Worm (Caenorhabditis elegans) whole organism, L1 larva: Measurements from ENCODE around the gene F34H10.3.

ENCODE experiments used
- C04F5.9 ChIP-seq: sonication (generic microtip); optimal IDR thresholded peaks from 2 replicates; lab custom pipeline; 2016; ENCODE audit warnings: missing genetic modification characterization, missing compliant biosample characterization
- blmp-1 ChIP-seq: fragments of 150-350 bp; optimal IDR thresholded peaks from 2 replicates; lab custom pipeline; 2014; ENCODE audit warnings: missing biosample characterization, missing genetic modification characterization
- ceh-82 ChIP-seq, 3 experiments: fragments of 150-350 bp in 1 of 3; sonication (generic microtip) in 2 of 3; optimal IDR thresholded peaks; 2 replicates each; lab custom pipeline; 2014 to 2017; ENCODE audit warnings: missing biosample characterization in 3 of 3, missing genetic modification characterization in 3 of 3
- elt-2 ChIP-seq: sonication (generic microtip); optimal IDR thresholded peaks from 2 replicates; lab custom pipeline; 2016; ENCODE audit warnings: missing genetic modification characterization, mild to moderate bottlenecking, inconsistent platforms, missing compliant biosample characterization, missing genetic modification reagents
- fkh-10 ChIP-seq: sonication (generic microtip); optimal IDR thresholded peaks from 2 replicates; lab custom pipeline; 2017; ENCODE audit warnings: missing biosample characterization, missing genetic modification reagents, missing genetic modification characterization
- lin-35 ChIP-seq, 2 experiments: fragments of 150-350 bp; optimal IDR thresholded peaks; 2 replicates each; lab custom pipeline; 2014; ENCODE audit warnings: missing biosample characterization in 2 of 2, missing genetic modification characterization in 2 of 2, missing genetic modification reagents in 2 of 2
- nhr-11 ChIP-seq: fragments of 150-350 bp; optimal IDR thresholded peaks from 2 replicates; lab custom pipeline; 2014; ENCODE audit warnings: missing biosample characterization, missing genetic modification characterization
- nhr-237 ChIP-seq: fragments of 150-350 bp; optimal IDR thresholded peaks from 2 replicates; lab custom pipeline; 2014; ENCODE audit warnings: missing biosample characterization, missing genetic modification characterization
- nhr-90 ChIP-seq: sonication (generic microtip); optimal IDR thresholded peaks from 2 replicates; lab custom pipeline; 2016; ENCODE audit warnings: mild to moderate bottlenecking, missing genetic modification characterization, missing compliant biosample characterization; ENCODE audit not compliant: poor library complexity
- tbx-2 ChIP-seq: sonication (generic microtip); optimal IDR thresholded peaks from 2 replicates; lab custom pipeline; 2016; ENCODE audit warnings: missing genetic modification characterization, missing compliant biosample characterization
- zag-1 ChIP-seq: fragments of 150-350 bp; optimal IDR thresholded peaks from 2 replicates; lab custom pipeline; 2014; ENCODE audit warnings: missing biosample characterization, missing genetic modification characterization
- ztf-11 ChIP-seq, 2 experiments: sonication (generic microtip); optimal IDR thresholded peaks; 2 replicates each; lab custom pipeline; 2016 to 2017; ENCODE audit warnings: missing genetic modification characterization in 2 of 2, missing biosample characterization in 1 of 2, missing compliant biosample characterization in 1 of 2

- no peak for TF ChIP-seq zag-1 (tag; lab: Kevin White, UChicago)
- TF ChIP-seq nhr-11 (tag; lab: Kevin White, UChicago): no peak
- no peak for TF ChIP-seq ceh-82 (tag; optimal IDR thresholded peaks at IDR 0.05; lab: Kevin White, UChicago)
- no peak for TF ChIP-seq nhr-237
- TF ChIP-seq tbx-2 (tag; lab: Kevin White, UChicago): no peak
- no peak for TF ChIP-seq elt-2 (tag; lab: Kevin White, UChicago)
- no peak for TF ChIP-seq nhr-90 (tag; lab: Kevin White, UChicago)
- TF ChIP-seq ztf-11 (tag; optimal IDR thresholded peaks at IDR 0.05; lab: Kevin White, UChicago): no peak
- no peak for TF ChIP-seq lin-35 (GFP tag; optimal IDR thresholded peaks at IDR 0.05; lab: Kevin White, UChicago)
- no peak for TF ChIP-seq C04F5.9 (tag; lab: Kevin White, UChicago)
- TF ChIP-seq fkh-10: peak; percentile 70
- no peak for TF ChIP-seq blmp-1 (tag; lab: Kevin White, UChicago)
These were observed 13.3 kb upstream of the F34H10.3 start, which contains the start of gene F34H10.4 for ce11 chrX:9648098-9648574.
